Fruit fly (Drosophila melanogaster): ENCODE results near the gene wts.

wts gene

DNA sequence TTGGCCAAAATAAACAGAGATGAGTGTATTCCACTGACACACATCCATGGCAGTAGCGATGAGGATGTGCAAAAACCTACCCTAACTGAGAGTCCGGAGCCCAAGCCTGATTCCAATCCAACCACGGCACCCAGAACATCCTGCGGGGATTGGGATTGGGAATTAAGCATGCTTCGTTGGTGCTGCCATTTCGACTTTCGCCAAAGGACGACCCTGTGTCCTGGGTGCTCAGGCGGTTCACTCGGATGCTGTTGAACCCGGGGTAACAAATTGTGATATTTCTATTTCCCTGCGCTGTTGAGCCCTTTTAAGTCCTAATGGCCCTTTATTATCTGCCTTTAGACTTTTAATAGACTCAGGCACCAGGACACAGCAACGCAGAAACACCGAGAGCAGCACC, 48.8 kb upstream of the wts start:
- TF ChIP-seq oc (tag; optimal IDR thresholded peaks at IDR 0.05) (peak; percentile 65), tll (GFP tag; optimal IDR thresholded peaks at IDR 0.05) (peak in 1 of 2 experiments; percentile 84), zen (tag; optimal IDR thresholded peaks at IDR 0.05) (peak; percentile 71), row (GFP tag; IDR thresholded peaks at IDR 0.05) (no peak), CG13894 (tag; optimal IDR thresholded peaks at IDR 0.05) (peak; percentile 12), gem (tag; optimal IDR thresholded peaks at IDR 0.05) (no peak), Nf-YB (GFP tag; optimal IDR thresholded peaks at IDR 0.05) (peak; percentile 40), Optix (GFP tag; IDR thresholded peaks at IDR 0.05) (0 out of 3 replicates have a peak, but pooled peaks have one; percentile 4), pros (GFP tag; optimal IDR thresholded peaks at IDR 0.05) (peak; percentile 66)

DNA sequence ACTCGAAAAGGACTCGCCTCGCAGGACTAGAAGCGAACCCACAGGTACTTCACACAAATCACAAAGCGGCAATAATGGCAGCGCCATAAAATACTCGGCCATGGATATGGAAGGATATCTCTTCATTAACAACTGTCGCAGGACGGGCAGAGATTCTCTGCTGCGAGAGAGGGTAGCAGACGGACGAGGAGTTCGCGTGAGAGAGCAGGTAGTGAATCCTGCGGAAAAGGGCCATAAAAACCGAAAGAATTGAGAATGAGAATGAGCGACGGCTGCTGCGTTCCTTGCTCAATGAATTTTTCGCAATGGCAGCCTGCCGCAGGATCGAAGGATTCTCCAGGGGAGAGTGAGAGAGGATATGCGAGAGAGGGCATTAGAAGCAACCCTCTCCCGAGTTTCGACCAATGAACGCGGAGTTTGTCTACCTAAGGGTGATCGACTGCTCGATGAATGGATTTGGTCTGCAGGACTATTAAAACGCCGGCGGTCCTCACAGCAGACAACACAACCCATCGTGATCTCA, 45.5 kb upstream of the wts start, which contains the start of gene tll:
TSS of gene tll (plus strand) at position 473 of the 523 bp plus-strand sequence.
- TF ChIP-seq emc (GFP tag; optimal IDR thresholded peaks at IDR 0.05) (no peak), CG14441 (GFP tag; IDR thresholded peaks at IDR 0.05) (no peak), CG2199 (GFP tag; IDR thresholded peaks at IDR 0.05) (no peak), CG1832 (GFP tag; optimal IDR thresholded peaks at IDR 0.05) (peak; percentile 58), Chrac-16 (GFP tag; optimal IDR thresholded peaks at IDR 0.05) (no peak), seq (GFP tag; IDR thresholded peaks at IDR 0.05) (peak; percentile 49; the same call in 1 of the 2 replicates), zen (tag; optimal IDR thresholded peaks at IDR 0.05) (peak; percentile 90), cad (GFP tag; optimal IDR thresholded peaks at IDR 0.05) (peak; percentile 99), sens (GFP tag) (peak; percentile 49), Kr (GFP tag; optimal IDR thresholded peaks at IDR 0.05) (peak; percentile 6), CG15479 (GFP tag; optimal IDR thresholded peaks at IDR 0.05) (peak; percentile 99), pros (GFP tag; optimal IDR thresholded peaks at IDR 0.05) (peak; percentile 94), fd64A (GFP tag; optimal IDR thresholded peaks at IDR 0.05) (no peak), Nf-YB (GFP tag; optimal IDR thresholded peaks at IDR 0.05) (peak; percentile 93), Dip3 (GFP tag; optimal IDR thresholded peaks at IDR 0.05) (no peak), Trl (optimal IDR thresholded peaks at IDR 0.05) (peak in 1 of 2 experiments; percentile 68), Trl (GFP tag; optimal IDR thresholded peaks at IDR 0.05) (no peak), Nf-YC (tag; optimal IDR thresholded peaks at IDR 0.05) (peak; percentile 92), kni (GFP tag; optimal IDR thresholded peaks at IDR 0.05) (peak; percentile 10), lola (GFP tag; optimal IDR thresholded peaks at IDR 0.05) (no peak), CG17912 (GFP tag; optimal IDR thresholded peaks at IDR 0.05) (no peak), phol (tag; optimal IDR thresholded peaks at IDR 0.05) (peak; percentile 7), Dref (GFP tag; IDR thresholded peaks at IDR 0.05) (no peak), tll (GFP tag; optimal IDR thresholded peaks at IDR 0.05) (peak in 1 of 2 experiments; percentile 96), D (optimal IDR thresholded peaks at IDR 0.05) (peak; percentile 89), D (GFP tag; optimal IDR thresholded peaks at IDR 0.05) (no peak), Bgb (GFP tag; IDR thresholded peaks at IDR 0.05; ENCODE audit: partially characterized antibody) (no peak)

DNA sequence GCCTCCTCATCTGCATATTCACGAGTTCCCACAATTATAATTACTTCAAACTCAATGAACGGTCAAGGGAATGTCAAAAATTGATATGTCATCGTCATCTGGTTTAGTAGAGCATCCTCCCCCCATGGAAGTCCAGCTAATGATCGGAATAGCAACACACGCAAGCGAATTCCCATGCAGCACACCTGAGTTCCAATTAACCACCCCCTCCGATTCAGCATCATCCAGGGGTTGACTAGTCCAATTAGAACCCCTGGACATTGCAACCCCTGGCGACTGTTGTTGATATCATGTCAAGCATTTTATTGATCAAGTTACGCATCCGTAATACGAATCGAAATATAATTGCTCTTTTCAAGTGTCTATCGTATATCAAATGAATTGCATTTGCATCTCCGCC, 44.0 kb upstream of the wts start:
- TF ChIP-seq gsb-n (tag; optimal IDR thresholded peaks at IDR 0.05) (no peak), croc (GFP tag; conservative IDR thresholded peaks at IDR 0.05) (no peak), insv (GFP tag; optimal IDR thresholded peaks at IDR 0.05) (peak in 1 of 2 experiments; percentile 50), CG10209 (GFP tag; optimal IDR thresholded peaks at IDR 0.05) (no peak), CG30403 (GFP tag; optimal IDR thresholded peaks at IDR 0.05) (no peak), nerfin-1 (tag; optimal IDR thresholded peaks at IDR 0.05) (peak; percentile 94), Jarid2 (GFP tag; optimal IDR thresholded peaks at IDR 0.05) (no peak), B-H2 (GFP tag; optimal IDR thresholded peaks at IDR 0.05) (no peak)

All from whole organism, embryonic.